Fruit fly (Drosophila melanogaster) whole organism: ENCODE results near the gene CG31871.

Experiments
- EcR ChIP-seq, 2 experiments: fragments of >200 bp; optimal IDR thresholded peaks; 2 replicates each; lab custom pipeline; 2017; ENCODE audit warnings: missing biosample characterization in 2 of 2, missing genetic modification characterization in 2 of 2, missing genetic modification reagents in 2 of 2
- pan ChIP-seq: fragments of >200 bp; optimal IDR thresholded peaks from 2 replicates; lab custom pipeline; 2017

- TF ChIP-seq EcR (GFP tag; optimal IDR thresholded peaks at IDR 0.05; lab: Kevin White, UChicago) (no peak), pan (lab: Kevin White, UChicago) (no peak)
These were observed 35.9 kb upstream of the CG31871 start for dm6 chr2L:10625935-10626334.
